Fruit fly (Drosophila melanogaster): Measurements from ENCODE around the gene CG12003.

CG12003 gene

dm6 chr3L:1558178-1558788 is 6.9 kb upstream of the CG12003 start, which contains the start of the genes Pex10 and CG12099 (continued):
- TF ChIP-seq luna (GFP tag; optimal IDR thresholded peaks at IDR 0.05): no peak
- TF ChIP-seq CG18599 (GFP tag; optimal IDR thresholded peaks at IDR 0.05): peak; percentile 89
- TF ChIP-seq CG3838 (GFP tag; optimal IDR thresholded peaks at IDR 0.05): peak; percentile 59
- peak; percentile 71 for TF ChIP-seq tap (tag; optimal IDR thresholded peaks at IDR 0.05)
- peak; percentile 46; the same call in 1 of the 2 replicates for TF ChIP-seq sim (GFP tag; IDR thresholded peaks at IDR 0.05)
- peak; percentile 87 for TF ChIP-seq CG10654 (GFP tag; optimal IDR thresholded peaks at IDR 0.05)
- TF ChIP-seq CG5953 (GFP tag; IDR thresholded peaks at IDR 0.05): peak; percentile 68
- TF ChIP-seq CG2120 (GFP tag; optimal IDR thresholded peaks at IDR 0.05): peak; percentile 89
- TF ChIP-seq inv (GFP tag; IDR thresholded peaks at IDR 0.05; ENCODE audit: partially characterized antibody): peak; percentile 90
- peak; percentile 74 for TF ChIP-seq grn (GFP tag; optimal IDR thresholded peaks at IDR 0.05)
- TF ChIP-seq sug (tag; optimal IDR thresholded peaks at IDR 0.05): peak; percentile 93
- peak; percentile 86 for TF ChIP-seq CG17328 (GFP tag; IDR thresholded peaks at IDR 0.05)
- peak; percentile 0 for TF ChIP-seq slp2 (GFP tag; optimal IDR thresholded peaks at IDR 0.05)
- peak; percentile 73 for TF ChIP-seq Poxn (GFP tag; IDR thresholded peaks at IDR 0.05)
- peak; percentile 93 for TF ChIP-seq CoRest (tag; optimal IDR thresholded peaks at IDR 0.05)
- peak; percentile 91 for TF ChIP-seq CG11247 (GFP tag; IDR thresholded peaks at IDR 0.05)
- TF ChIP-seq CG31388 (GFP tag; optimal IDR thresholded peaks at IDR 0.05): peak; percentile 64
- TF ChIP-seq CG4730 (GFP tag; IDR thresholded peaks at IDR 0.05): peak; percentile 87
- TF ChIP-seq CG14710 (tag; optimal IDR thresholded peaks at IDR 0.05): peak; percentile 94
- peak; percentile 92 for TF ChIP-seq CG12942 (GFP tag; optimal IDR thresholded peaks at IDR 0.05)
- peak; percentile 58 for TF ChIP-seq pho (GFP tag; optimal IDR thresholded peaks at IDR 0.05)
- peak; percentile 95 for TF ChIP-seq CG4404 (GFP tag; IDR thresholded peaks at IDR 0.05)
- peak; percentile 84 for TF ChIP-seq CG32767 (GFP tag; IDR thresholded peaks at IDR 0.05)
- TF ChIP-seq CG13624 (GFP tag; optimal IDR thresholded peaks at IDR 0.05): peak; percentile 53
- TF ChIP-seq croc (GFP tag; conservative IDR thresholded peaks at IDR 0.05): peak; percentile 90
- TF ChIP-seq crp (GFP tag; optimal IDR thresholded peaks at IDR 0.05): peak; percentile 87 to 98
- TF ChIP-seq CG17612 (GFP tag; IDR thresholded peaks at IDR 0.05): peak; percentile 87
- peak; percentile 6 for TF ChIP-seq CG1792 (GFP tag; optimal IDR thresholded peaks at IDR 0.05)
- TF ChIP-seq CG8924 (tag; optimal IDR thresholded peaks at IDR 0.05): peak; percentile 88
- TF ChIP-seq gro (GFP tag; optimal IDR thresholded peaks at IDR 0.05): peak; percentile 53
- peak; percentile 24 for TF ChIP-seq ab (GFP tag; optimal IDR thresholded peaks at IDR 0.05)
- peak; percentile 93 for TF ChIP-seq CG17361 (GFP tag; IDR thresholded peaks at IDR 0.05)
- TF ChIP-seq HLHmδ (GFP tag; optimal IDR thresholded peaks at IDR 0.05): no peak
- peak; percentile 76 for TF ChIP-seq CG7987 (GFP tag; optimal IDR thresholded peaks at IDR 0.05)
- peak; percentile 73 for TF ChIP-seq gt (GFP tag; IDR thresholded peaks at IDR 0.05)
- peak; percentile 72; the same call in 1 of the 2 replicates for TF ChIP-seq seq (GFP tag; IDR thresholded peaks at IDR 0.05)
- peak; percentile 78 for TF ChIP-seq tup (GFP tag; optimal IDR thresholded peaks at IDR 0.05)
- TF ChIP-seq D (optimal IDR thresholded peaks at IDR 0.05): no peak
- peak; percentile 68 for TF ChIP-seq D (GFP tag; optimal IDR thresholded peaks at IDR 0.05)
- no peak for TF ChIP-seq Sox102F (GFP tag; optimal IDR thresholded peaks at IDR 0.05)
- TF ChIP-seq CG7786 (GFP tag; optimal IDR thresholded peaks at IDR 0.05): peak; percentile 48
- TF ChIP-seq CG9727 (GFP tag; optimal IDR thresholded peaks at IDR 0.05): peak; percentile 91
- no peak for TF ChIP-seq Hey (tag; optimal IDR thresholded peaks at IDR 0.05)
- TF ChIP-seq HHEX (GFP tag; optimal IDR thresholded peaks at IDR 0.05): peak; percentile 76
- TF ChIP-seq CG17359 (tag; optimal IDR thresholded peaks at IDR 0.05): peak; percentile 85
- TF ChIP-seq Eip74EF (GFP tag; optimal IDR thresholded peaks at IDR 0.05): no peak
- TF ChIP-seq tgo (GFP tag; IDR thresholded peaks at IDR 0.05): peak; percentile 93
- peak; percentile 97 for TF ChIP-seq knrl (GFP tag; IDR thresholded peaks at IDR 0.05; ENCODE audit: partially characterized antibody)
- peak; percentile 100 for TF ChIP-seq CG10267 (tag; optimal IDR thresholded peaks at IDR 0.05)
- peak; percentile 32 for TF ChIP-seq pros (GFP tag; optimal IDR thresholded peaks at IDR 0.05)

All from whole organism, embryonic.